Worm (Caenorhabditis elegans) whole organism, late embryonic: ENCODE results near the gene sru-22.

ENCODE experiments used
- elt-2 ChIP-seq: sonication (generic microtip); optimal IDR thresholded peaks from 2 replicates; lab custom pipeline; 2016; ENCODE audit warnings: missing genetic modification reagents, missing genetic modification characterization, missing compliant biosample characterization
- unc-55 ChIP-seq: sonication (generic microtip); optimal IDR thresholded peaks from 2 replicates; lab custom pipeline; 2017; ENCODE audit warnings: missing biosample characterization, missing genetic modification reagents, missing genetic modification characterization

DNA sequence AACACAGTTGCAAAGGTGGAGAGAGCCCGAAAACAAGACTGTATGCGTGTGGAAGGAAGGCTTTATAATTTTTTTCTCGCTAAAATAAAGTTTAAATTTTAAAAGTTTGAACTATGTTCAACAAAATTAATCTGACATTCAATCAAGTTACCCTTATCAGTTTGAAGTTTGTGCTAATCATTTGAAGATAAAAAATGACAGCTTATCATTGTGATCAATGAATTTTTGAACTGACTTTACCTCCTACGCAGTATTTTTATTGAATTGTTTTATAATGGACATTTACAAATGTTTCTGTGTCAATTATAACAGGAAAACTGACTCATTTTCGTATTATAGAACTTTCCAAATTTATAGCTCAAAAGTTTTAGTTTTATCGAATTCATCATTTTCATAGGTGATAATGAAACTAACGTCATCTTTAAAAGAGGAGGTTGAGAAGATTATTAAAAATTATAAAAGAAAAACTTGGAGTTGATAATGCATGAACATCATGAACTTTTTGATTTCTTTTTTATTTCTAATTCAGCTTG, 3.6 kb upstream of the sru-22 start, which contains the start of gene oac-20:
- TF ChIP-seq unc-55 (GFP tag; lab: Kevin White, UChicago), result no peak
- TF ChIP-seq elt-2, result no peak
